Fruit fly (Drosophila melanogaster) whole organism: ENCODE results near the gene CycG.

Experiments used
- CG8478 ChIP-seq: fragments of >200 bp; optimal IDR thresholded peaks from 2 replicates; lab custom pipeline; 2018; ENCODE audit warnings: inconsistent platforms
- Dll ChIP-seq: fragments of >200 bp; optimal IDR thresholded peaks from 2 replicates; lab custom pipeline; 2017
- EcR ChIP-seq, 2 experiments: fragments of >200 bp; optimal IDR thresholded peaks; 2 replicates each; lab custom pipeline; 2017; ENCODE audit warnings: missing biosample characterization in 2 of 2, missing genetic modification characterization in 2 of 2, missing genetic modification reagents in 2 of 2
- pan ChIP-seq: fragments of >200 bp; optimal IDR thresholded peaks from 2 replicates; lab custom pipeline; 2017
- psq ChIP-seq: fragments of >200 bp; optimal IDR thresholded peaks from 2 replicates; lab custom pipeline; 2017
- usp ChIP-seq: fragments of >200 bp; optimal IDR thresholded peaks from 2 replicates; lab custom pipeline; 2017; ENCODE audit warnings: missing biosample characterization, missing genetic modification characterization, mixed read lengths

The CycG gene

dm6 chr3R:31599538-31600313 is 12.7 kb downstream of the CycG start:
- TF ChIP-seq psq (lab: Kevin White, UChicago) (no peak), usp (GFP tag; lab: Kevin White, UChicago) (no peak)

dm6 chr3R:31597736-31598431 is 14.6 kb downstream of the CycG start:
- TF ChIP-seq psq (lab: Kevin White, UChicago) (no peak), Dll (no peak), pan (lab: Kevin White, UChicago) (peak; percentile 21), EcR (GFP tag; optimal IDR thresholded peaks at IDR 0.05; lab: Kevin White, UChicago) (no peak), usp (GFP tag; lab: Kevin White, UChicago) (no peak), CG8478 (lab: Kevin White, UChicago) (no peak)

- TF ChIP-seq usp (GFP tag; lab: Kevin White, UChicago) (no peak), EcR (GFP tag; optimal IDR thresholded peaks at IDR 0.05; lab: Kevin White, UChicago) (no peak), Dll (no peak), CG8478 (lab: Kevin White, UChicago) (no peak), psq (lab: Kevin White, UChicago) (no peak), pan (lab: Kevin White, UChicago) (no peak)
Measured at dm6 chr3R:31596071-31596883, 16.2 kb downstream of the CycG start, which contains the start of gene RpL6. TSS of gene RpL6 (minus strand) at chr3R:31596204.

- no peak for TF ChIP-seq Dll
- TF ChIP-seq usp (GFP tag; lab: Kevin White, UChicago), result no peak
- TF ChIP-seq pan (lab: Kevin White, UChicago), result no peak
- no peak for TF ChIP-seq EcR (GFP tag; optimal IDR thresholded peaks at IDR 0.05; lab: Kevin White, UChicago)
- TF ChIP-seq CG8478 (lab: Kevin White, UChicago), result no peak
- TF ChIP-seq psq (lab: Kevin White, UChicago), result no peak
Measured at dm6 chr3R:31592256-31592879, 20.1 kb downstream of the CycG start, which contains the start of gene CG1774. TSS of gene CG1774 (plus strand) at chr3R:31592803.

- TF ChIP-seq CG8478 (lab: Kevin White, UChicago), result no peak
Measured at dm6 chr3R:31590281-31590680, 22.2 kb downstream of the CycG start, which contains the start of gene CG1638. TSS of gene CG1638 (plus strand) at chr3R:31590581.

dm6 chr3R:31588374-31588773 is 24.1 kb downstream of the CycG start, which contains the start of gene CG1635:
TSS of gene CG1635 (plus strand) at chr3R:31588673.
- TF ChIP-seq pan (lab: Kevin White, UChicago) (no peak), psq (lab: Kevin White, UChicago) (no peak), usp (GFP tag; lab: Kevin White, UChicago) (no peak), Dll (no peak), EcR (GFP tag; optimal IDR thresholded peaks at IDR 0.05; lab: Kevin White, UChicago) (no peak), CG8478 (lab: Kevin White, UChicago) (no peak)

dm6 chr3R:31580586-31580994 is 31.9 kb downstream of the CycG start, which contains the start of the genes pygo and rod:
TSS of gene pygo (minus strand) at chr3R:31580699.
TSS of gene rod (plus strand) at chr3R:31580951.
- TF ChIP-seq usp (GFP tag; lab: Kevin White, UChicago) (no peak), CG8478 (lab: Kevin White, UChicago) (no peak), pan (lab: Kevin White, UChicago) (no peak), Dll (no peak), EcR (GFP tag; optimal IDR thresholded peaks at IDR 0.05; lab: Kevin White, UChicago) (no peak), psq (lab: Kevin White, UChicago) (no peak)

dm6 chr3R:31580032-31580431 is 32.4 kb downstream of the CycG start:
- TF ChIP-seq pan (lab: Kevin White, UChicago) (no peak), Dll (peak; percentile 57)

- TF ChIP-seq usp (GFP tag; lab: Kevin White, UChicago), result no peak
- no peak for TF ChIP-seq EcR (GFP tag; optimal IDR thresholded peaks at IDR 0.05; lab: Kevin White, UChicago)
- TF ChIP-seq Dll, result no peak
- TF ChIP-seq pan (lab: Kevin White, UChicago), result no peak
- no peak for TF ChIP-seq CG8478 (lab: Kevin White, UChicago)
- TF ChIP-seq psq (lab: Kevin White, UChicago), result no peak
Measured at dm6 chr3R:31577351-31577750, 35.1 kb downstream of the CycG start.

dm6 chr3R:31571885-31572292 is 40.6 kb downstream of the CycG start, which contains the start of gene gammaCOP:
TSS of gene gammaCOP (plus strand) at chr3R:31572143.
- TF ChIP-seq usp (GFP tag; lab: Kevin White, UChicago), result no peak
- no peak for TF ChIP-seq Dll
- no peak for TF ChIP-seq pan (lab: Kevin White, UChicago)
- TF ChIP-seq EcR (GFP tag; optimal IDR thresholded peaks at IDR 0.05; lab: Kevin White, UChicago), result no peak
- no peak for TF ChIP-seq CG8478 (lab: Kevin White, UChicago)
- no peak for TF ChIP-seq psq (lab: Kevin White, UChicago)

dm6 chr3R:31566738-31567137 is 45.7 kb downstream of the CycG start:
- no peak for TF ChIP-seq pan (lab: Kevin White, UChicago)
